Worm (Caenorhabditis elegans): ENCODE data around the gene pfd-4.

DNA sequence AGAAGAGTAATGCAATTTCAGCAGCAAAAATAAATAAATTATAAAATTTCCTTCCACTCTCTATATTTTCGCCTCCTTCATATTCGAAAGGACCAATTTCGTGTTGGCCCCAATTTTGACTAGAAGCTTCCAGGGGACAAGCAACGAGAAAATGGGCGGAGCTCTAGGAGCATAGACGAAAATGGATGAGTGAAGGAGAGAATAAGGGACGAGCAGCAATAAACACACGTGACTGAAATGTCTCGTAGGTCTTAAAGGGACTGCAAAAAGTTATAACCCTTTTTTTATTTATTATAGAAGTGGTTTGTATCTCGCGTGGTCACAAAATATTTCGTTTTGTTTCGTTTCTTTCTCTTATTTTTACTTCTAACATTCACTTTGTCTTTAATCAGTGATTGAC is 34.7 kb downstream of the pfd-4 start:
- no peak for TF ChIP-seq tbx-2 (tag; optimal IDR thresholded peaks at IDR 0.05)
- TF ChIP-seq hlh-13 (GFP tag; optimal IDR thresholded peaks at IDR 0.05): no peak
- TF ChIP-seq pat-9 (tag; optimal IDR thresholded peaks at IDR 0.05): no peak
- TF ChIP-seq Y22D7AL.16 (tag; optimal IDR thresholded peaks at IDR 0.05): no peak
- TF ChIP-seq odd-2 (tag; optimal IDR thresholded peaks at IDR 0.05): no peak
- no peak for TF ChIP-seq pqm-1 (tag; optimal IDR thresholded peaks at IDR 0.05)
- TF ChIP-seq ama-1 (optimal IDR thresholded peaks at IDR 0.05): no peak
- no peak for TF ChIP-seq ref-2 (tag; optimal IDR thresholded peaks at IDR 0.05)
- no peak for TF ChIP-seq fax-1 (tag; optimal IDR thresholded peaks at IDR 0.05)

All from whole organism, late embryonic.